Worm (Caenorhabditis elegans) whole organism, late embryonic: ENCODE measurements around the gene dylt-2.

Experiments used
- ceh-24 ChIP-seq: sonication (generic microtip); optimal IDR thresholded peaks from 2 replicates; lab custom pipeline; 2016; ENCODE audit warnings: mild to moderate bottlenecking, missing genetic modification characterization, missing compliant biosample characterization
- ceh-31 ChIP-seq: sonication (generic microtip); optimal IDR thresholded peaks from 2 replicates; lab custom pipeline; 2016; ENCODE audit warnings: missing genetic modification characterization, missing compliant biosample characterization
- ceh-45 ChIP-seq: fragments of 200-800 bp; sonication (Bioruptor generic); IDR thresholded peaks from 2 replicates; pipeline ENCODE4 v1.3.6; 2022; ENCODE audit warnings: missing genetic modification reagents, missing genetic modification characterization, missing compliant biosample characterization
- hlh-6 ChIP-seq: sonication (generic microtip); optimal IDR thresholded peaks from 2 replicates; lab custom pipeline; 2016; ENCODE audit warnings: missing genotype, missing genetic modification characterization, missing compliant biosample characterization
- lin-11 ChIP-seq: fragments of 200-800 bp; sonication (Bioruptor generic); optimal IDR thresholded peaks from 2 replicates; lab custom pipeline; 2018; ENCODE audit warnings: mild to moderate bottlenecking, missing genetic modification characterization, missing compliant biosample characterization
- pros-1 ChIP-seq: fragments of 150-350 bp; optimal IDR thresholded peaks from 2 replicates; lab custom pipeline; 2014; ENCODE audit warnings: missing biosample characterization, missing genetic modification reagents, missing genetic modification characterization
- rnt-1 ChIP-seq: sonication (generic microtip); optimal IDR thresholded peaks from 2 replicates; lab custom pipeline; 2016; ENCODE audit warnings: missing genetic modification characterization, missing compliant biosample characterization
- unc-86 ChIP-seq: sonication (generic microtip); optimal IDR thresholded peaks from 2 replicates; lab custom pipeline; 2016; ENCODE audit warnings: missing genetic modification characterization, missing compliant biosample characterization
- ztf-16 ChIP-seq: sonication (generic microtip); optimal IDR thresholded peaks from 2 replicates; lab custom pipeline; 2017; ENCODE audit warnings: missing genetic modification characterization, missing compliant biosample characterization

DNA sequence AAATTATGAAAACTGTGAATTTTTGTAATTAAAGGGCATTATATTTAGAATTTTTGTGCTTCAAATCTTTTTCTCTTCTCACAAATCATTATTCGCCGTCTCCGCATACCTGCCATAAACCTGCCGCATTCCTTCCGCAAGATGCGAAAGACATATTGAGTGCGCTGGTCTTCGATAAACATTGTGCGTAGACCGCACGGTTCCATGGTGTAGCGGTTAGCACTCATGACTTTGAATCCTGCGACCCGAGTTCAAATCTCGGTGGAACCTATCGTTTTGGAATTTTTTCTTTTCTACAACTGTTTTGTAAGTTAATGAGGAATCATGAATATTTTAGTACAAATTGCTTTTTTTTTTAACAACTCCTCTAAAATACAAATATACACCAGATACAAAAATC, 14.5 kb downstream of the dylt-2 start:
- TF ChIP-seq ceh-31 (tag; lab: Kevin White, UChicago), result no peak
- TF ChIP-seq ztf-16 (tag; lab: Kevin White, UChicago), result no peak
- TF ChIP-seq lin-11 (tag; lab: Kevin White, UChicago), result no peak
- TF ChIP-seq rnt-1 (tag; lab: Kevin White, UChicago), result peak; percentile 36
- no peak for TF ChIP-seq ceh-45 (GFP tag; lab: Robert Waterston, UW)
- no peak for TF ChIP-seq hlh-6 (tag; lab: Kevin White, UChicago)
- no peak for TF ChIP-seq pros-1 (tag; lab: Kevin White, UChicago)
- TF ChIP-seq ceh-24 (tag; lab: Kevin White, UChicago), result no peak
- peak; percentile 49 for TF ChIP-seq unc-86 (tag; lab: Kevin White, UChicago)
